Worm (Caenorhabditis elegans): ENCODE data around the gene F40H3.2.

DNA sequence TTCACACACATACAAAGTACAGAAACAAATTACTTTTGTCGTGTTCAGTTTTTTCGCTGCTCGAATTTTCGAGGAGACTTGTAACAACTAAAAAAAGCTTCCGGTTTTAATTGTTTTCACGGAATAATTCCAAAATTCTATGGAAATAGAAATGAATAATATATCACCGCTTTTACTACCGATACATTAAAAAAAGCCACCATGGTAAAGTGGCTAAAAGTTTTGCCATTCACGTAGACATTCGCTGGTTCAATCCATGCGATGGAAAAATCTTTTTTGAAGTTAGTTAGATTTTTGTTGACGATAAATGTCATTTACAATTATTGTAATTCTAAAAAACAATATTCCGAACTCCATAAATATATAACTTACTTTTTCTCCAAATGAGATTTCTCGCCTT, 4.7 kb upstream of the F40H3.2 start:
- TF ChIP-seq odd-2 (tag; optimal IDR thresholded peaks at IDR 0.05) (no peak), fax-1 (tag; optimal IDR thresholded peaks at IDR 0.05) (no peak), pqm-1 (tag; optimal IDR thresholded peaks at IDR 0.05) (no peak), pag-3 (tag; optimal IDR thresholded peaks at IDR 0.05; ENCODE audit: borderline replicate concordance) (no peak), F13H6.1 (tag; optimal IDR thresholded peaks at IDR 0.05) (no peak), eyg-1 (tag; optimal IDR thresholded peaks at IDR 0.05) (no peak), Y22D7AL.16 (tag; optimal IDR thresholded peaks at IDR 0.05) (no peak), unc-42 (tag; optimal IDR thresholded peaks at IDR 0.05) (no peak), T23F11.4 (GFP tag; optimal IDR thresholded peaks at IDR 0.05) (no peak), ets-4 (tag; optimal IDR thresholded peaks at IDR 0.05) (no peak), sox-4 (tag; optimal IDR thresholded peaks at IDR 0.05) (no peak), che-1 (tag; optimal IDR thresholded peaks at IDR 0.05) (no peak), fkh-10 (GFP tag; optimal IDR thresholded peaks at IDR 0.05) (no peak)

Data from whole organism, late embryonic.